Worm (Caenorhabditis elegans): Measurements from ENCODE around the gene Y59H11AM.4.

The Y59H11AM.4 gene

ce11 chrIV:8595767-8596166 is 25.6 kb upstream of the Y59H11AM.4 start, which contains the start of gene clec-181:
clec-181 (plus strand) TSS chrIV:8596067.
- TF ChIP-seq pqm-1 (tag; optimal IDR thresholded peaks at IDR 0.05), result no peak
- TF ChIP-seq pag-3 (tag; optimal IDR thresholded peaks at IDR 0.05; ENCODE audit: borderline replicate concordance), result no peak
- no peak for TF ChIP-seq nhr-11 (tag; optimal IDR thresholded peaks at IDR 0.05)
- TF ChIP-seq pat-9 (tag; optimal IDR thresholded peaks at IDR 0.05), result no peak
- no peak for TF ChIP-seq ceh-2 (tag; optimal IDR thresholded peaks at IDR 0.05)
- TF ChIP-seq nfya-1 (tag; optimal IDR thresholded peaks at IDR 0.05), result no peak
- no peak for TF ChIP-seq lim-6 (tag; optimal IDR thresholded peaks at IDR 0.05)
- no peak for TF ChIP-seq unc-86 (tag; optimal IDR thresholded peaks at IDR 0.05)
- no peak for TF ChIP-seq pha-2 (tag; optimal IDR thresholded peaks at IDR 0.05)

ce11 chrIV:8595317-8595716 is 25.2 kb upstream of the Y59H11AM.4 start, which contains the start of gene Y59H11AR.3:
Y59H11AR.3 (minus strand) TSS chrIV:8595417.
- no peak for TF ChIP-seq T23F11.4 (GFP tag; optimal IDR thresholded peaks at IDR 0.05)

DNA sequence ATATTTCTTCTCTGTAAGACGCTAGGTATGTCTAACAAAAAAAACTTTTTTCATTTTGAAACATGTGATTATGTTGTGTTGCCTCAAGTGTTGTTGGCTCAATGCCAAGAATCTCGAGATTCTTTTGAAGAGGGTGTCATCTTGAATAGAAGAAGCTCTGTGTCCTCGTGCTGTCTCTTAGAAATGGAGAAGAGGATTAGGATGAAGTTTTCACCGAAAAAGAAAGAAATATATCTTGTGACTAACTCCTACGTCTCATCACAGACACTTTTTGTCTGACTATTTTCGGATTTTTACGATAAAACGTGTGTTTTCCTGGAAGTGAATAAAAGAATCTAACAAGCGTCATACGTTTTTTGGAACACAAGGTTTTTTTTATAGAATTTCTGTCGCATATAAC is 17.5 kb upstream of the Y59H11AM.4 start:
- TF ChIP-seq gmeb-2 (tag; optimal IDR thresholded peaks at IDR 0.05), result no peak
- TF ChIP-seq pros-1 (tag; optimal IDR thresholded peaks at IDR 0.05), result no peak
- no peak for TF ChIP-seq pag-3 (tag; optimal IDR thresholded peaks at IDR 0.05; ENCODE audit: borderline replicate concordance)
- TF ChIP-seq nhr-11 (tag; optimal IDR thresholded peaks at IDR 0.05), result no peak
- TF ChIP-seq pat-9 (tag; optimal IDR thresholded peaks at IDR 0.05), result no peak
- no peak for TF ChIP-seq nhr-232 (tag; optimal IDR thresholded peaks at IDR 0.05)
- TF ChIP-seq ceh-14 (tag; optimal IDR thresholded peaks at IDR 0.05), result no peak
- no peak for TF ChIP-seq zip-5 (tag; optimal IDR thresholded peaks at IDR 0.05)
- TF ChIP-seq pha-2 (tag; optimal IDR thresholded peaks at IDR 0.05), result no peak
- no peak for TF ChIP-seq sdc-2 (tag; optimal IDR thresholded peaks at IDR 0.05)
- no peak for TF ChIP-seq npax-4 (tag; optimal IDR thresholded peaks at IDR 0.05)
- no peak for TF ChIP-seq ceh-34 (tag; optimal IDR thresholded peaks at IDR 0.05)

DNA sequence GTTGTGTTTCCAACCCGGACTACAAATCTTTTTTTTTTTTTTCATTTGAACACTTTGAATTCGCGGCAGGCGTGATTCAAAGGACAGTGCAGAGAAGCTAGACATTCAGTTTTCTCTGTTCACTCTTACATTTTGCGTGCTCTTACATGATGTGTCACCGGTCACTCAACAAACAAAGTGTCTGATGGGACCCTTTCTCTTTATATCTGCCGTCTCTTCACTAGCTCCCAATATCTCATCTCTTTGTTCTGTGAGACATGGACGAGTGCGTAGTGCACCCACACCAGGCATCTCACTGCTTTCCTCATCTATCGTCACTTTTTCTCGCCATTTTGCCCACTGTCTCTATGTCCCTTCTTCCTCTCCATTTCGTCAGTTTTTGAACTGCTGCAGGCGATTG is 16.9 kb upstream of the Y59H11AM.4 start:
- TF ChIP-seq unc-86 (tag; optimal IDR thresholded peaks at IDR 0.05), result no peak
- no peak for TF ChIP-seq nhr-232 (tag; optimal IDR thresholded peaks at IDR 0.05)
- TF ChIP-seq C08G9.2 (tag; optimal IDR thresholded peaks at IDR 0.05), result no peak
- TF ChIP-seq tbx-7 (tag; optimal IDR thresholded peaks at IDR 0.05), result no peak
- TF ChIP-seq pha-4 (tag; optimal IDR thresholded peaks at IDR 0.05), result no peak
- no peak for TF ChIP-seq hlh-6 (tag; optimal IDR thresholded peaks at IDR 0.05)
- peak; percentile 29 for TF ChIP-seq nfya-1 (tag; optimal IDR thresholded peaks at IDR 0.05)
- TF ChIP-seq K02D7.2 (tag; optimal IDR thresholded peaks at IDR 0.05), result no peak
- no peak for TF ChIP-seq fkh-6 (tag; optimal IDR thresholded peaks at IDR 0.05)
- no peak for TF ChIP-seq hlh-30 (tag; optimal IDR thresholded peaks at IDR 0.05; ENCODE audit: insufficient read depth)
- TF ChIP-seq pax-1 (tag; optimal IDR thresholded peaks at IDR 0.05), result no peak
- TF ChIP-seq T23F11.4 (GFP tag; optimal IDR thresholded peaks at IDR 0.05), result no peak
- no peak for TF ChIP-seq pqm-1 (tag; optimal IDR thresholded peaks at IDR 0.05)
- TF ChIP-seq pat-9 (tag; optimal IDR thresholded peaks at IDR 0.05), result no peak
- no peak for TF ChIP-seq pag-3 (tag; optimal IDR thresholded peaks at IDR 0.05; ENCODE audit: borderline replicate concordance)
- no peak for TF ChIP-seq ama-1 (optimal IDR thresholded peaks at IDR 0.05)
- no peak for TF ChIP-seq ets-4 (tag; optimal IDR thresholded peaks at IDR 0.05)
- TF ChIP-seq lim-6 (tag; optimal IDR thresholded peaks at IDR 0.05), result no peak
- no peak for TF ChIP-seq lin-11 (tag; optimal IDR thresholded peaks at IDR 0.05)
- peak; percentile 3 for TF ChIP-seq tbx-2 (tag; optimal IDR thresholded peaks at IDR 0.05)
- no peak for TF ChIP-seq ceh-30 (tag; optimal IDR thresholded peaks at IDR 0.05)
- no peak for TF ChIP-seq ceh-34 (tag; optimal IDR thresholded peaks at IDR 0.05)
- TF ChIP-seq ttx-3 (tag; optimal IDR thresholded peaks at IDR 0.05), result no peak
- no peak for TF ChIP-seq npax-4 (tag; optimal IDR thresholded peaks at IDR 0.05)
- no peak for TF ChIP-seq ceh-9 (tag; optimal IDR thresholded peaks at IDR 0.05)
- no peak for TF ChIP-seq sdc-2 (tag; optimal IDR thresholded peaks at IDR 0.05)
- TF ChIP-seq Y22D7AL.16 (tag; optimal IDR thresholded peaks at IDR 0.05), result no peak
- TF ChIP-seq ceh-6 (GFP tag; optimal IDR thresholded peaks at IDR 0.05), result no peak
- TF ChIP-seq ceh-2 (tag; optimal IDR thresholded peaks at IDR 0.05), result no peak
- peak; percentile 5 for TF ChIP-seq ceh-31 (tag; optimal IDR thresholded peaks at IDR 0.05)
- no peak for TF ChIP-seq elt-4 (tag; optimal IDR thresholded peaks at IDR 0.05)
- TF ChIP-seq dve-1 (tag; optimal IDR thresholded peaks at IDR 0.05), result no peak
- peak; percentile 35 for TF ChIP-seq ceh-14 (tag; optimal IDR thresholded peaks at IDR 0.05)
- TF ChIP-seq ceh-45 (GFP tag; IDR thresholded peaks at IDR 0.05), result no peak
- no peak for TF ChIP-seq eyg-1 (tag; optimal IDR thresholded peaks at IDR 0.05)
- TF ChIP-seq nhr-11 (tag; optimal IDR thresholded peaks at IDR 0.05), result no peak
- TF ChIP-seq ceh-48 (tag; optimal IDR thresholded peaks at IDR 0.05), result no peak
- no peak for TF ChIP-seq fkh-10 (GFP tag; optimal IDR thresholded peaks at IDR 0.05)
- TF ChIP-seq F13H6.1 (tag; optimal IDR thresholded peaks at IDR 0.05), result peak; percentile 17
- peak; percentile 80 for TF ChIP-seq unc-55 (GFP tag; optimal IDR thresholded peaks at IDR 0.05)
